Worm (Caenorhabditis elegans): ENCODE results near the gene C48B4.3.
A peak's percentile ranks its signal among the peaks of the same experiment; 100 is the strongest.

The C48B4.3 gene

ce11 chrIII:9619079-9619761 lies 37.0 kb upstream of the C48B4.3 start, which contains the start of gene hlh-11 (continued):
- peak; percentile 58 for TF ChIP-seq tbx-2 (tag; optimal IDR thresholded peaks at IDR 0.05)
- peak; percentile 3 for TF ChIP-seq syd-9 (tag; optimal IDR thresholded peaks at IDR 0.05)
- no peak for TF ChIP-seq ttx-3 (tag; optimal IDR thresholded peaks at IDR 0.05)
- no peak for TF ChIP-seq che-1 (tag; optimal IDR thresholded peaks at IDR 0.05)
- no peak for TF ChIP-seq C38D4.7 (GFP tag; optimal IDR thresholded peaks at IDR 0.05)
- no peak for TF ChIP-seq fkh-6 (tag; optimal IDR thresholded peaks at IDR 0.05)
- TF ChIP-seq sox-4 (tag; optimal IDR thresholded peaks at IDR 0.05), result peak; percentile 30
- peak; percentile 96 for TF ChIP-seq ceh-18 (tag; optimal IDR thresholded peaks at IDR 0.05)
- no peak for TF ChIP-seq ama-1 (optimal IDR thresholded peaks at IDR 0.05)
- TF ChIP-seq C08G9.2 (tag; optimal IDR thresholded peaks at IDR 0.05), result no peak
- no peak for TF ChIP-seq pqm-1 (tag; optimal IDR thresholded peaks at IDR 0.05)
- TF ChIP-seq pha-4 (tag; optimal IDR thresholded peaks at IDR 0.05), result no peak
- TF ChIP-seq fkh-10 (GFP tag; optimal IDR thresholded peaks at IDR 0.05), result no peak
- no peak for TF ChIP-seq ahr-1 (tag; optimal IDR thresholded peaks at IDR 0.05)
- no peak for TF ChIP-seq npax-4 (tag; optimal IDR thresholded peaks at IDR 0.05)
- TF ChIP-seq K02D7.2 (tag; optimal IDR thresholded peaks at IDR 0.05), result no peak
- no peak for TF ChIP-seq pros-1 (tag; optimal IDR thresholded peaks at IDR 0.05)
- no peak for TF ChIP-seq hlh-6 (tag; optimal IDR thresholded peaks at IDR 0.05)
- TF ChIP-seq elt-2 (tag; optimal IDR thresholded peaks at IDR 0.05), result no peak
- TF ChIP-seq unc-3 (GFP tag; conservative IDR thresholded peaks at IDR 0.05), result no peak
- no peak for TF ChIP-seq unc-3 (tag; optimal IDR thresholded peaks at IDR 0.05)

DNA sequence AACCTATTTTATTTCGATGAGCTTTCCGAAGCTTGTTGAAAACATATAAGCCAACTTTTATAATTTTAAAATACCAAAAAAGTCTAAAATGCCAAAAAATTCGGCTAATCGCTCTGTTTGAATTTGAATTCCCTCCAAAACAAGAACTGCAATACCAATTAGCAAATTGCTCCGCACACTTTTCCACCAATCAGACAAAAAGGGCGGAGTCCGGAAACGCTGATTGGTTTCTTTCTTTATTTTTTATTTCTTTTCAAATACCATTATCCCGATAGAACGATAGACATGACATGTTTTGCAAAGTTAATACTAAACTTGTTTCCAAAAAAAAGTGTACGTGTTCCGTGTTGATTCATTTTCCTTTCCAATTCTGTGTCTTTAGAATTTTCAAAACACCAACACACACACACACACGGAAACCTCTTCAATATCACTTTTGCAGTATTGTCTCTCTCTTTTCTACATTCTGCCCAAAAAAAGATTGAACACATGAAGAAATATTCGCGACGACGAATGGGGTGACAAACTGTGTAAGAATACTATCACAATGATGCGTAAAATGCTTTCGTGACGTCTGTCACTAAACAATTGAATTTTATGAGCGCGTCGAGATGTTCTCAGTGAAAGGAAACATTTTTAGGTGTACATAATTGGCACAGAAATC lies 35.5 kb upstream of the C48B4.3 start:
- no peak for TF ChIP-seq Y22D7AL.16 (tag; optimal IDR thresholded peaks at IDR 0.05)
- peak; percentile 52 for TF ChIP-seq nfya-1 (tag; optimal IDR thresholded peaks at IDR 0.05)

DNA sequence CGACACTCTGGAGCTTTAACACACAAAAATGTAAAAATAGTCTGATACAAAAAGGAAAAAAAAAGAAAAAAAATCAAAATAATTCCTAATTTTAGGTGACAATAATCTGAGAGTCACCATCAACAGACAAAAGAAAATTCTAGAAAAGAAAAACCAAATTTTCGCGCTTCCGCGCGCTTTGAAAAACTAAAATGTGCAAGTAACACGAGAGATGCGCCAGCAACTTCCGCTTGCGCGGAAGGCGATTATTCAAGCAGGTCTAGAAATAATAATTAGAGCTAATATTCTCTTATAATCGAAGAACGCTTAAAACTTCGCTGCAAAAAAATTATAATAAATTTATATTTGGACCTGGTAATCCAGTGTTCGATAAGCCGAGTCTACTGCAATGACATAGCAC lies 34.7 kb upstream of the C48B4.3 start:
- TF ChIP-seq che-1 (tag; optimal IDR thresholded peaks at IDR 0.05), result no peak
- no peak for TF ChIP-seq ceh-34 (tag; optimal IDR thresholded peaks at IDR 0.05)
- TF ChIP-seq pha-2 (tag; optimal IDR thresholded peaks at IDR 0.05), result no peak
- TF ChIP-seq lin-11 (tag; optimal IDR thresholded peaks at IDR 0.05), result no peak
- TF ChIP-seq tbx-7 (tag; optimal IDR thresholded peaks at IDR 0.05), result no peak
- no peak for TF ChIP-seq pros-1 (tag; optimal IDR thresholded peaks at IDR 0.05)
- no peak for TF ChIP-seq ceh-6 (GFP tag; optimal IDR thresholded peaks at IDR 0.05)

- TF ChIP-seq unc-3 (GFP tag; conservative IDR thresholded peaks at IDR 0.05) (no peak), unc-3 (tag; optimal IDR thresholded peaks at IDR 0.05) (no peak), ceh-31 (tag; optimal IDR thresholded peaks at IDR 0.05) (peak; percentile 37), hlh-13 (GFP tag; optimal IDR thresholded peaks at IDR 0.05) (no peak), mec-3 (tag; optimal IDR thresholded peaks at IDR 0.05; ENCODE audit: borderline replicate concordance) (no peak), fax-1 (tag; optimal IDR thresholded peaks at IDR 0.05) (no peak), nfya-1 (tag; optimal IDR thresholded peaks at IDR 0.05) (peak; percentile 55), ceh-48 (tag; optimal IDR thresholded peaks at IDR 0.05) (peak; percentile 76), pha-2 (tag; optimal IDR thresholded peaks at IDR 0.05) (no peak), ceh-14 (tag; optimal IDR thresholded peaks at IDR 0.05) (peak; percentile 39), npax-4 (tag; optimal IDR thresholded peaks at IDR 0.05) (no peak), ceh-18 (tag; optimal IDR thresholded peaks at IDR 0.05) (no peak), tbx-7 (tag; optimal IDR thresholded peaks at IDR 0.05) (no peak), Y22D7AL.16 (tag; optimal IDR thresholded peaks at IDR 0.05) (no peak), unc-55 (GFP tag; optimal IDR thresholded peaks at IDR 0.05) (peak; percentile 5)
Measured at ce11 chrIII:9616426-9616825, 34.2 kb upstream of the C48B4.3 start, which contains the start of gene hcp-3. Gene hcp-3 (minus strand): TSS chrIII:9616470.
